Fruit fly (Drosophila melanogaster): ENCODE results near the gene sloth1.

- no peak for TF ChIP-seq Sox15 (GFP tag; optimal IDR thresholded peaks at IDR 0.05)
- TF ChIP-seq CG8119 (GFP tag; IDR thresholded peaks at IDR 0.05): no peak
Observed at dm6 chrX:6988082-6988481, 23.1 kb upstream of the sloth1 start.
